Worm (Caenorhabditis elegans) whole organism, late embryonic: ENCODE results near the gene par-2.

Source experiments
- F13H6.1 ChIP-seq: sonication (generic microtip); optimal IDR thresholded peaks from 2 replicates; lab custom pipeline; 2016; ENCODE audit warnings: missing genetic modification characterization, missing compliant biosample characterization
- ama-1 ChIP-seq: fragments of 150-350 bp; optimal IDR thresholded peaks from 2 replicates; lab custom pipeline; 2014
- ets-4 ChIP-seq: sonication (generic microtip); optimal IDR thresholded peaks from 2 replicates; lab custom pipeline; 2016; ENCODE audit warnings: missing genetic modification characterization, missing compliant biosample characterization
- fkh-10 ChIP-seq: fragments of 150-350 bp; optimal IDR thresholded peaks from 2 replicates; lab custom pipeline; 2014; ENCODE audit warnings: missing biosample characterization, missing genetic modification reagents, missing genetic modification characterization
- fkh-6 ChIP-seq: sonication (generic microtip); optimal IDR thresholded peaks from 2 replicates; lab custom pipeline; 2016; ENCODE audit warnings: missing genetic modification characterization, missing compliant biosample characterization
- hlh-8 ChIP-seq: sonication (generic microtip); optimal IDR thresholded peaks from 2 replicates; lab custom pipeline; 2016; ENCODE audit warnings: missing genotype, missing genetic modification characterization, missing compliant biosample characterization
- nfya-1 ChIP-seq: sonication (generic microtip); optimal IDR thresholded peaks from 2 replicates; lab custom pipeline; 2017; ENCODE audit warnings: missing genetic modification characterization, mild to moderate bottlenecking, missing compliant biosample characterization, antibody characterized with exemption, moderate library complexity
- pha-2 ChIP-seq: sonication (generic microtip); optimal IDR thresholded peaks from 2 replicates; lab custom pipeline; 2017; ENCODE audit warnings: mild to moderate bottlenecking, missing genetic modification characterization, missing compliant biosample characterization
- pqm-1 ChIP-seq: sonication (generic microtip); optimal IDR thresholded peaks from 2 replicates; lab custom pipeline; 2016; ENCODE audit warnings: missing genetic modification characterization, missing compliant biosample characterization
- syd-9 ChIP-seq: sonication (generic microtip); optimal IDR thresholded peaks from 2 replicates; lab custom pipeline; 2016; ENCODE audit warnings: mild to moderate bottlenecking, missing genetic modification characterization, moderate library complexity, missing compliant biosample characterization
- tbx-7 ChIP-seq: sonication (generic microtip); optimal IDR thresholded peaks from 2 replicates; lab custom pipeline; 2016; ENCODE audit warnings: missing genotype, missing genetic modification characterization, missing compliant biosample characterization

- TF ChIP-seq hlh-8: no peak
- TF ChIP-seq pqm-1 (tag; lab: Kevin White, UChicago): no peak
- TF ChIP-seq ets-4 (tag; lab: Kevin White, UChicago): no peak
- no peak for TF ChIP-seq F13H6.1 (tag; lab: Kevin White, UChicago)
- TF ChIP-seq fkh-10 (GFP tag; lab: Kevin White, UChicago): no peak
- no peak for TF ChIP-seq ama-1
- TF ChIP-seq fkh-6: no peak
- no peak for TF ChIP-seq nfya-1
- TF ChIP-seq tbx-7 (tag; lab: Kevin White, UChicago): no peak
- TF ChIP-seq syd-9 (tag; lab: Kevin White, UChicago): no peak
- TF ChIP-seq pha-2 (tag; lab: Kevin White, UChicago): no peak
Observed at ce11 chrIII:1135925-1136324, 54.7 kb downstream of the par-2 start, which contains the start of gene lgc-46.
